Fruit fly (Drosophila melanogaster): ENCODE results near the gene CG31036.

CG31036 gene

dm6 chr3R:29875830-29876229, 32.1 kb upstream of the CG31036 start:
- peak; percentile 79 for TF ChIP-seq Met (GFP tag; optimal IDR thresholded peaks at IDR 0.05)
- TF ChIP-seq CG32006 (GFP tag; optimal IDR thresholded peaks at IDR 0.05) = peak; percentile 87
- peak; percentile 84 for TF ChIP-seq CG15336 (GFP tag; IDR thresholded peaks at IDR 0.05)
- peak; percentile 76 for TF ChIP-seq dac (GFP tag; optimal IDR thresholded peaks at IDR 0.05)
- TF ChIP-seq Sox102F (GFP tag; optimal IDR thresholded peaks at IDR 0.05) = peak; percentile 78
- TF ChIP-seq ss (GFP tag; optimal IDR thresholded peaks at IDR 0.05) = peak; percentile 24 to 76
- peak; percentile 80 for TF ChIP-seq net (GFP tag; optimal IDR thresholded peaks at IDR 0.05)
- TF ChIP-seq salr (GFP tag; optimal IDR thresholded peaks at IDR 0.05) = peak; percentile 26 to 84
- peak; percentile 66 for TF ChIP-seq CG8632 (GFP tag; optimal IDR thresholded peaks at IDR 0.05)
- TF ChIP-seq CG16779 (tag; optimal IDR thresholded peaks at IDR 0.05) = peak; percentile 56
- peak; percentile 62 for TF ChIP-seq CG31627 (GFP tag; optimal IDR thresholded peaks at IDR 0.05)
- peak; percentile 73 for TF ChIP-seq lz (GFP tag; optimal IDR thresholded peaks at IDR 0.05)
- TF ChIP-seq achi (GFP tag; optimal IDR thresholded peaks at IDR 0.05) = peak; percentile 75
- peak; percentile 65 for TF ChIP-seq fd59A (GFP tag; optimal IDR thresholded peaks at IDR 0.05)
- peak; percentile 79 for TF ChIP-seq CG11762 (GFP tag; optimal IDR thresholded peaks at IDR 0.05; ENCODE audit: insufficient read depth)
- TF ChIP-seq topi (GFP tag; optimal IDR thresholded peaks at IDR 0.05) = peak; percentile 74
- no peak for TF ChIP-seq Hr38 (GFP tag; optimal IDR thresholded peaks at IDR 0.05)
- peak; percentile 73 for TF ChIP-seq CG6163 (GFP tag; IDR thresholded peaks at IDR 0.05)
- peak; percentile 57 for TF ChIP-seq Ets21C (GFP tag; optimal IDR thresholded peaks at IDR 0.05)
- peak; percentile 89 for TF ChIP-seq Hr4 (GFP tag; optimal IDR thresholded peaks at IDR 0.05)
- 0 out of 2 replicates have a peak, but pooled peaks have one; percentile 34 for TF ChIP-seq Gug (GFP tag; IDR thresholded peaks at IDR 0.05)
- TF ChIP-seq svp (GFP tag) = no peak
- no peak for TF ChIP-seq Eip93F (GFP tag; optimal IDR thresholded peaks at IDR 0.05)
- peak; percentile 84 for TF ChIP-seq CG6276 (GFP tag; optimal IDR thresholded peaks at IDR 0.05)
- TF ChIP-seq CG3032 (tag; optimal IDR thresholded peaks at IDR 0.05) = peak; percentile 49
- peak; percentile 72 for TF ChIP-seq CG34406 (GFP tag; optimal IDR thresholded peaks at IDR 0.05)
- peak; percentile 75 for TF ChIP-seq CG10631 (GFP tag; optimal IDR thresholded peaks at IDR 0.05)
- no peak for TF ChIP-seq fd85E (GFP tag; optimal IDR thresholded peaks at IDR 0.05)
- TF ChIP-seq Eip75B (GFP tag; optimal IDR thresholded peaks at IDR 0.05) = peak; percentile 75
- peak; percentile 79 for TF ChIP-seq acj6 (GFP tag; optimal IDR thresholded peaks at IDR 0.05)
- TF ChIP-seq OdsH (GFP tag; optimal IDR thresholded peaks at IDR 0.05) = peak; percentile 80
- TF ChIP-seq Sox15 (GFP tag; optimal IDR thresholded peaks at IDR 0.05) = peak; percentile 57
- peak; percentile 73 for TF ChIP-seq CG3919 (GFP tag; optimal IDR thresholded peaks at IDR 0.05)
- TF ChIP-seq dsx (GFP tag; optimal IDR thresholded peaks at IDR 0.05; ENCODE audit: poor library complexity, severe bottlenecking) = peak; percentile 21
- peak; percentile 66 for TF ChIP-seq CG1621 (tag; optimal IDR thresholded peaks at IDR 0.05)
- TF ChIP-seq Blimp-1 (GFP tag; optimal IDR thresholded peaks at IDR 0.05) = peak; percentile 7
- peak; percentile 21 for TF ChIP-seq vri (GFP tag; optimal IDR thresholded peaks at IDR 0.05)
- TF ChIP-seq CG11902 (GFP tag; optimal IDR thresholded peaks at IDR 0.05) = peak; percentile 25
- no peak; the same call in 1 of the 2 replicates for TF ChIP-seq CG11294 (GFP tag; IDR thresholded peaks at IDR 0.05)
- TF ChIP-seq eg (GFP tag; IDR thresholded peaks at IDR 0.05) = no peak
- TF ChIP-seq CG6854 (GFP tag; optimal IDR thresholded peaks at IDR 0.05) = no peak
- TF ChIP-seq CG10669 (GFP tag; optimal IDR thresholded peaks at IDR 0.05) = peak; percentile 67
- TF ChIP-seq Lpt (GFP tag; optimal IDR thresholded peaks at IDR 0.05) = peak; percentile 59
- peak; percentile 96 for TF ChIP-seq Eip78C (GFP tag)
- peak; percentile 52 for TF ChIP-seq cyc (GFP tag; optimal IDR thresholded peaks at IDR 0.05)
- no peak for TF ChIP-seq CG7368 (GFP tag; optimal IDR thresholded peaks at IDR 0.05)
- TF ChIP-seq spab (GFP tag; optimal IDR thresholded peaks at IDR 0.05) = peak; percentile 56
- TF ChIP-seq esn (GFP tag; optimal IDR thresholded peaks at IDR 0.05) = peak; percentile 82
- no peak for TF ChIP-seq CG4318 (GFP tag; optimal IDR thresholded peaks at IDR 0.05)
- peak; percentile 85 for TF ChIP-seq CG8119 (GFP tag; IDR thresholded peaks at IDR 0.05)
- no peak for TF ChIP-seq Smox (GFP tag; optimal IDR thresholded peaks at IDR 0.05)
- peak; percentile 68 for TF ChIP-seq Hr39 (GFP tag; optimal IDR thresholded peaks at IDR 0.05)

Measured in whole organism, prepupa.